Worm (Caenorhabditis elegans): ENCODE data around the gene C06G3.8.

ce11 chrIV:7067446-7067845, 35.1 kb upstream of the C06G3.8 start:
- TF ChIP-seq nfya-1 (tag; optimal IDR thresholded peaks at IDR 0.05; ENCODE audit: insufficient read depth) (no peak), unc-62 (GFP tag; optimal IDR thresholded peaks at IDR 0.05) (no peak), R02D3.7 (tag; optimal IDR thresholded peaks at IDR 0.05) (no peak), elt-3 (tag; optimal IDR thresholded peaks at IDR 0.05) (no peak), egl-27 (tag; optimal IDR thresholded peaks at IDR 0.05) (no peak), nhr-12 (tag; optimal IDR thresholded peaks at IDR 0.05) (no peak), unc-39 (tag; optimal IDR thresholded peaks at IDR 0.05) (no peak), fkh-10 (GFP tag; optimal IDR thresholded peaks at IDR 0.05) (no peak), ceh-82 (tag; optimal IDR thresholded peaks at IDR 0.05) (no peak)

All from whole organism, L3 larva.